Worm (Caenorhabditis elegans) whole organism, midembryonic: Measurements from ENCODE around the gene T19D12.5.
"Not testable (repeated sequence)": the region's sequence is repeated elsewhere in the genome, so short reads cannot be mapped to it uniquely, and the experiment has no call there.

ENCODE experiments used
- T22C8.4 ChIP-seq: fragments of 200-800 bp; sonication (Bioruptor generic); IDR thresholded peaks from 2 replicates; pipeline ENCODE4 v1.3.6; 2022; ENCODE audit warnings: missing genetic modification characterization, missing compliant biosample characterization
- cog-1 ChIP-seq: sonication (generic microtip); optimal IDR thresholded peaks from 2 replicates; lab custom pipeline; 2016; ENCODE audit warnings: missing genetic modification characterization, missing compliant biosample characterization
- flt-1 ChIP-seq: fragments of 200-800 bp; sonication (Bioruptor generic); IDR thresholded peaks from 2 replicates; pipeline ENCODE4 v1.3.6; 2022; ENCODE audit warnings: missing genetic modification characterization, missing compliant biosample characterization
- klf-2 ChIP-seq: fragments of 200-800 bp; sonication (Bioruptor generic); conservative IDR thresholded peaks from 2 replicates; pipeline ENCODE4 v1.3.6; 2022; ENCODE audit warnings: missing genetic modification reagents, missing genetic modification characterization, missing compliant biosample characterization
- med-1 ChIP-seq: sonication (generic microtip); optimal IDR thresholded peaks from 2 replicates; lab custom pipeline; 2017; ENCODE audit warnings: missing genetic modification characterization, mild to moderate bottlenecking, missing compliant biosample characterization, antibody characterized with exemption, missing genetic modification reagents; ENCODE audit not compliant: insufficient read depth
- ref-1 ChIP-seq: fragments of 200-800 bp; sonication (Bioruptor generic); conservative IDR thresholded peaks from 2 replicates; pipeline ENCODE4 v1.3.6; 2022; ENCODE audit warnings: missing genetic modification reagents, missing genetic modification characterization, missing compliant biosample characterization
- tab-1 ChIP-seq: fragments of 200-800 bp; sonication (Bioruptor generic); IDR thresholded peaks from 2 replicates; pipeline ENCODE4 v1.3.6; 2022; ENCODE audit warnings: missing genetic modification characterization, missing compliant biosample characterization
- ztf-23 ChIP-seq: fragments of 200-800 bp; sonication (Bioruptor generic); IDR thresholded peaks from 2 replicates; pipeline ENCODE4 v1.3.6; 2022; ENCODE audit warnings: missing genetic modification reagents, missing genetic modification characterization, missing compliant biosample characterization
- ztf-29 ChIP-seq: fragments of 200-800 bp; sonication (Bioruptor generic); IDR thresholded peaks from 2 replicates; pipeline ENCODE4 v1.3.6; 2022; ENCODE audit warnings: missing genetic modification reagents, missing genetic modification characterization, missing compliant biosample characterization

The T19D12.5 gene

DNA sequence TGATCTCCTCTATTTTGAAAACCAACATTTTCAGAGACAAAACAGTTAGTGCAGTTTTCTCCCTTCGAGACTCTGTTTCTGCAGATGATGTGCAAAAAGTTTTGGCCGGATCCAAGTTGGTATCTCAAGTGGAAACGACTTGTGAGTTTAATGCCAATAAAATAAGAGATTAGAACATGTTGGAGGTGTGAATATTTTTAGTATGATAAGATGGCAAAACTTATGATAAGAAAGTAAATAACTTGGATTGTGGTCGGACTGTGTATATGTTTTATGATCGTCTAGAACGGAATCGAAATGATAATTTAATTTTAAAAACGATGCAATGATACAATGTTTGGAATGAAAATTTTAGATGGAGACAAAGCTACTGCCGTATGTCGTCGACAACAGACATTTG is 4.0 kb downstream of the T19D12.5 start:
- TF ChIP-seq tab-1 (GFP tag; lab: Robert Waterston, UW) = no peak
- TF ChIP-seq ref-1 = no peak
- no peak for TF ChIP-seq cog-1 (tag; lab: Kevin White, UChicago)
- TF ChIP-seq ztf-23 (GFP tag; lab: Robert Waterston, UW) = no peak
- TF ChIP-seq klf-2 (GFP tag; lab: Robert Waterston, UW) = no peak
- TF ChIP-seq T22C8.4 = no peak
- TF ChIP-seq ztf-29 (GFP tag; lab: Robert Waterston, UW) = no peak

DNA sequence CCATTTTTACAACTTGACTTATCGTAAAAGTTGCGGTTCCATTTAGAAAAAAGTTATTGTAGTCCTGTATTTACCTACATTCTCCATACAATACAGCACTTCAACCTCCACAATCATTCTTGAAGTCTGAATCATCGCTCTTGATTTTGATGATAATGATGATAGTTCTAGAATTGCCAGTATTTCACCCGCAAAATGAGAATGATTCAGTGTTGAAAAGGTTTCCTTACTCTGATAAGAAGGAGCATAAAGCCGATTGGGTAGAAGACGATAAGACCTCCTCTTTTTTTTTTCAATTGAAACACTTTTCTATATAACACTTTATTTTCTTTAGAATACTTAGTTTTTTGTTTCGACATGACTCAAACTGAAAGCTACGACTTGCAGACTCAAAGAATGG is 5.2 kb downstream of the T19D12.5 start, which contains the start of gene T19D12.4:
T19D12.4 (plus strand) TSS at position 295 of the 400 bp plus-strand sequence.
- no peak for TF ChIP-seq klf-2 (GFP tag; lab: Robert Waterston, UW)
- no peak for TF ChIP-seq ref-1
- TF ChIP-seq med-1 = no peak

DNA sequence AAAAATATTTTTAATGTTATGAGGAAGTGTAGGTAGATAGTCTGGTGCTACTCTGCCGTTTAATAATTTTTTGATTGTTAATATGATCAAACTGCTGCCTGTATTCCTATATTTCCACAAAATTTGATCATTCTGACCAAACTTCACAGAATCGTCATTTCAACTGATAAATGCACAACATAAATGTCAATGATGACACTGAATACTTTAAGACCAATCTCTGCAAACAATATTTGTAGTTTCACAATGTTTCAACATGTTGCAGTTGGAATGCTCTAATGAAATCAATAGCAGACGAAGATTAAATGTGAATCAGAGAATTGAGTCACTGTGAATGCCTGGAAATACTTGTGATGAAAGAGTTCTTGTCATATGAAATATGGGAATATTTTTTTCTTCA is 6.3 kb downstream of the T19D12.5 start:
- TF ChIP-seq cog-1 (tag; lab: Kevin White, UChicago) = no peak
- no peak for TF ChIP-seq klf-2 (GFP tag; lab: Robert Waterston, UW)
- TF ChIP-seq ztf-29 (GFP tag; lab: Robert Waterston, UW) = no peak
- TF ChIP-seq ref-1 = no peak

DNA sequence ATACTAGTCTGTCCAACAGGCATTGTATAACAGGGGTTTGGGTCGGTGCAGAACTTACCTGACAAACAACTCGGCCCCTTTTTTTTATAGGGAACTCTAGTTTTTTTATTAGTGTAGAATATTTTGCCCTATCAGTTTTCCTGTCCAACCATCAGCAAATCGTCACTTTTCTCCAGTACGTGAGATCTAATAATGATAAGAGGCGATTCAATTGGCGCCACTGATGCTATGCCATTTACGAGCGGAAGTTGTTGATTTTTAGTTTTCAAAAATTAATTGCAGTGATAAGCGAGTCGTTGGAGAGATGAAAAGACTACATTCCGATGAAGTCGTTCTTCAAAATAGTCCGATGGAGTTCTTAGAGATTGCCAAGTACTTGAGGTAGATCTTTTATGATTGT is 7.6 kb downstream of the T19D12.5 start:
- TF ChIP-seq cog-1 (tag; lab: Kevin White, UChicago) (no peak), tab-1 (GFP tag; lab: Robert Waterston, UW) (no peak), T22C8.4 (no peak), ztf-23 (GFP tag; lab: Robert Waterston, UW) (no peak), ztf-29 (GFP tag; lab: Robert Waterston, UW) (no peak), flt-1 (GFP tag; lab: Robert Waterston, UW) (no peak), med-1 (no peak), klf-2 (GFP tag; lab: Robert Waterston, UW) (no peak), ref-1 (no peak)

- TF ChIP-seq cog-1 (tag; lab: Kevin White, UChicago); med-1; ztf-23 (GFP tag; lab: Robert Waterston, UW): not testable (repeated sequence)
These were observed 8.9 kb downstream of the T19D12.5 start, which contains the start of the genes F54H5.5 and F54H5.2 for ce11 chrII:6627182-6627581. Gene F54H5.5, minus strand, starts transcription at chrII:6627282. Gene F54H5.2, plus strand, starts transcription at chrII:6627484.

ce11 chrII:6625302-6625701 is 10.7 kb downstream of the T19D12.5 start, which contains the start of gene F54H5.14:
Gene F54H5.14, minus strand, starts transcription at chrII:6625402.
- TF ChIP-seq cog-1 (tag; lab: Kevin White, UChicago) (no peak), ztf-23 (GFP tag; lab: Robert Waterston, UW) (no peak), klf-2 (GFP tag; lab: Robert Waterston, UW) (no peak), tab-1 (GFP tag; lab: Robert Waterston, UW) (no peak), flt-1 (GFP tag; lab: Robert Waterston, UW) (no peak), ref-1 (no peak), T22C8.4 (no peak), med-1 (no peak), ztf-29 (GFP tag; lab: Robert Waterston, UW) (no peak)

ce11 chrII:6621886-6622285 is 14.2 kb downstream of the T19D12.5 start, which contains the start of gene F54H5.3:
Gene F54H5.3, plus strand, starts transcription at chrII:6622186.
- TF ChIP-seq T22C8.4 (no peak), cog-1 (tag; lab: Kevin White, UChicago) (no peak), ref-1 (no peak), klf-2 (GFP tag; lab: Robert Waterston, UW) (no peak), ztf-23 (GFP tag; lab: Robert Waterston, UW) (no peak), ztf-29 (GFP tag; lab: Robert Waterston, UW) (no peak), flt-1 (GFP tag; lab: Robert Waterston, UW) (no peak), tab-1 (GFP tag; lab: Robert Waterston, UW) (no peak), med-1 (no peak)

DNA sequence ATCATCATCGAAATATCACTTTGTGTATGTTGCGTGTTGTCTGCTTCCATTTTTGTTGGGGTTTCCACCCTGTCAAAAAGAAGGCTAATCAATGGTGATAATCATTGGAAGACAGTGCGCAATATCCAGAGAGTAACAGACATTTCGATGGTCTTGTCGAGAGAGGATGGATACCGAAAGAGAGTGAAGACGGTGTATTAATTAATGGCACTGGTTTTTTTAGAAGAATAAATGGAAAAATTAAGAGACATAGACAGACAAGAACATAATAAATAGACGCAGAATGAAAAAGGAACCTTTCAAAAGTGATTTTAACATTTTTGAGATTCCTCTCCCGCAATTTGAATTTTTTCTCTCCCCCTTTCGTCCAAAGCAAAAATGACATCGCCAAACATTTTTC is 17.0 kb downstream of the T19D12.5 start:
- TF ChIP-seq ref-1 (no peak), cog-1 (tag; lab: Kevin White, UChicago) (no peak), flt-1 (GFP tag; lab: Robert Waterston, UW) (no peak), ztf-29 (GFP tag; lab: Robert Waterston, UW) (no peak), klf-2 (GFP tag; lab: Robert Waterston, UW) (no peak), T22C8.4 (no peak), ztf-23 (GFP tag; lab: Robert Waterston, UW) (no peak), tab-1 (GFP tag; lab: Robert Waterston, UW) (no peak), med-1 (no peak)

DNA sequence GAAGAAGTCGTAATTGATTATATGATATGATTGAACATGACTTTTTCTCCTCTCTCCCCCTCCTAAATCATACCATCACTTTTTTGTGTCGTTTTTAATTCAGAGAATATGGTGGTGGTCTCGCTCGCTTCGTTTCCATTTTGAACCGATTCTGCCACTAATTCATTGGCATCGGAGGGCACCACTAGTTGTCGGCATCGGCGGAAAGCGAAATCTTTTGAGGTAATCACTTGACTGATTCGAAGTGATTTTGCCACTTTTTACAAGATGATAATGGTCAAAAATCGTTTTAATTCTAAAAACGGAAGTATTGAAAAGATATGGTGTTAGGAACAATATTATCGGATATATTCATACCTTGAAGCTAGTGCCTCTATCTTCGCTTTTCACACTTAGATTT is 19.3 kb downstream of the T19D12.5 start, which contains the start of gene klf-3:
klf-3 (plus strand) TSS at position 109 of the 400 bp plus-strand sequence.
- TF ChIP-seq flt-1 (GFP tag; lab: Robert Waterston, UW) = no peak
- TF ChIP-seq ref-1 = no peak
- TF ChIP-seq ztf-23 (GFP tag; lab: Robert Waterston, UW) = no peak
- TF ChIP-seq cog-1 (tag; lab: Kevin White, UChicago) = no peak
- TF ChIP-seq med-1 = no peak
- TF ChIP-seq tab-1 (GFP tag; lab: Robert Waterston, UW) = no peak
- TF ChIP-seq ztf-29 (GFP tag; lab: Robert Waterston, UW) = no peak
- TF ChIP-seq klf-2 (GFP tag; lab: Robert Waterston, UW) = no peak
- TF ChIP-seq T22C8.4 = no peak

DNA sequence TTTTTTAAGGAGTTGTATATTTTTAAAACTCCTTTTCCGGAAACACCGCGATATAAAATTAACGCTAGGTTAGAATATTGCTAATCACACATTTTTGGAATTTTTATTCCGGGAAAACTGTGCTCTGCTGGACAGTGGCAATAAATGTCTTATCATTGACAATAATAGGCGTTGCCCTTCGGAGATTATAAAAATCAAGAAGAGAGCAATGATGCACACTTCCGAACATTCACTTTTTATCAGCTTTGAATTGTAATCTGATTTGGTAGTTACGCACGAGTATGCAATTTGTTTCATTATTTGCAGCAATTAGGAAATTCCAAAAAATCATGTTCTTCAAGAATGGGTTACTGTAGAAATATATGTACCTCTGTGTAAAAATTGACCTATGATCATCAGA is 19.9 kb downstream of the T19D12.5 start:
- TF ChIP-seq tab-1 (GFP tag; lab: Robert Waterston, UW) = no peak
- TF ChIP-seq med-1 = no peak
- no peak for TF ChIP-seq ztf-23 (GFP tag; lab: Robert Waterston, UW)
- TF ChIP-seq T22C8.4 = no peak
- TF ChIP-seq flt-1 (GFP tag; lab: Robert Waterston, UW) = no peak
- no peak for TF ChIP-seq ref-1
- no peak for TF ChIP-seq ztf-29 (GFP tag; lab: Robert Waterston, UW)
- no peak for TF ChIP-seq klf-2 (GFP tag; lab: Robert Waterston, UW)
